Worm (Caenorhabditis elegans) whole organism, midembryonic: ENCODE results near the gene F47B10.3.

Experiments used
- T22C8.4 ChIP-seq: fragments of 200-800 bp; sonication (Bioruptor generic); IDR thresholded peaks from 2 replicates; pipeline ENCODE4 v1.3.6; 2022; ENCODE audit warnings: missing genetic modification characterization, missing compliant biosample characterization
- cog-1 ChIP-seq: sonication (generic microtip); optimal IDR thresholded peaks from 2 replicates; lab custom pipeline; 2016; ENCODE audit warnings: missing genetic modification characterization, missing compliant biosample characterization
- flt-1 ChIP-seq: fragments of 200-800 bp; sonication (Bioruptor generic); IDR thresholded peaks from 2 replicates; pipeline ENCODE4 v1.3.6; 2022; ENCODE audit warnings: missing genetic modification characterization, missing compliant biosample characterization
- klf-2 ChIP-seq: fragments of 200-800 bp; sonication (Bioruptor generic); conservative IDR thresholded peaks from 2 replicates; pipeline ENCODE4 v1.3.6; 2022; ENCODE audit warnings: missing genetic modification reagents, missing genetic modification characterization, missing compliant biosample characterization
- med-1 ChIP-seq: sonication (generic microtip); optimal IDR thresholded peaks from 2 replicates; lab custom pipeline; 2017; ENCODE audit warnings: missing genetic modification characterization, mild to moderate bottlenecking, missing compliant biosample characterization, antibody characterized with exemption, missing genetic modification reagents; ENCODE audit not compliant: insufficient read depth
- ref-1 ChIP-seq: fragments of 200-800 bp; sonication (Bioruptor generic); conservative IDR thresholded peaks from 2 replicates; pipeline ENCODE4 v1.3.6; 2022; ENCODE audit warnings: missing genetic modification reagents, missing genetic modification characterization, missing compliant biosample characterization
- tab-1 ChIP-seq: fragments of 200-800 bp; sonication (Bioruptor generic); IDR thresholded peaks from 2 replicates; pipeline ENCODE4 v1.3.6; 2022; ENCODE audit warnings: missing genetic modification characterization, missing compliant biosample characterization
- ztf-23 ChIP-seq: fragments of 200-800 bp; sonication (Bioruptor generic); IDR thresholded peaks from 2 replicates; pipeline ENCODE4 v1.3.6; 2022; ENCODE audit warnings: missing genetic modification reagents, missing genetic modification characterization, missing compliant biosample characterization
- ztf-29 ChIP-seq: fragments of 200-800 bp; sonication (Bioruptor generic); IDR thresholded peaks from 2 replicates; pipeline ENCODE4 v1.3.6; 2022; ENCODE audit warnings: missing genetic modification reagents, missing genetic modification characterization, missing compliant biosample characterization

Gene F47B10.3

ce11 chrX:10932087-10932486 lies 40.1 kb downstream of the F47B10.3 start:
- no peak for TF ChIP-seq klf-2 (GFP tag; lab: Robert Waterston, UW)
- no peak for TF ChIP-seq cog-1 (tag; lab: Kevin White, UChicago)
- no peak for TF ChIP-seq tab-1 (GFP tag; lab: Robert Waterston, UW)
- TF ChIP-seq T22C8.4 (GFP tag; lab: Robert Waterston, UW): no peak
- no peak for TF ChIP-seq ztf-23
- TF ChIP-seq ztf-29 (GFP tag; lab: Robert Waterston, UW): no peak
- TF ChIP-seq flt-1 (GFP tag; lab: Robert Waterston, UW): no peak

ce11 chrX:10933308-10934014 lies 41.5 kb downstream of the F47B10.3 start:
- TF ChIP-seq T22C8.4 (GFP tag; lab: Robert Waterston, UW) (no peak), tab-1 (GFP tag; lab: Robert Waterston, UW) (no peak), klf-2 (GFP tag; lab: Robert Waterston, UW) (no peak), ztf-29 (GFP tag; lab: Robert Waterston, UW) (no peak), med-1 (no peak), ref-1 (GFP tag; lab: Robert Waterston, UW) (no peak), ztf-23 (no peak), flt-1 (GFP tag; lab: Robert Waterston, UW) (no peak), cog-1 (tag; lab: Kevin White, UChicago) (no peak)

- no peak for TF ChIP-seq flt-1 (GFP tag; lab: Robert Waterston, UW)
- no peak for TF ChIP-seq ref-1 (GFP tag; lab: Robert Waterston, UW)
- no peak for TF ChIP-seq med-1
- no peak for TF ChIP-seq cog-1 (tag; lab: Kevin White, UChicago)
- TF ChIP-seq klf-2 (GFP tag; lab: Robert Waterston, UW): no peak
- no peak for TF ChIP-seq ztf-29 (GFP tag; lab: Robert Waterston, UW)
- TF ChIP-seq ztf-23: no peak
- TF ChIP-seq tab-1 (GFP tag; lab: Robert Waterston, UW): no peak
- no peak for TF ChIP-seq T22C8.4 (GFP tag; lab: Robert Waterston, UW)
These were observed 49.3 kb downstream of the F47B10.3 start, which contains the start of gene pho-7 for ce11 chrX:10941255-10941654. Gene pho-7, minus strand, starts transcription at chrX:10941355.
